Fruit fly (Drosophila melanogaster): Measurements from ENCODE around the gene trh.
A peak's percentile ranks its signal among the peaks of the same experiment; 100 is the strongest.

trh gene

DNA sequence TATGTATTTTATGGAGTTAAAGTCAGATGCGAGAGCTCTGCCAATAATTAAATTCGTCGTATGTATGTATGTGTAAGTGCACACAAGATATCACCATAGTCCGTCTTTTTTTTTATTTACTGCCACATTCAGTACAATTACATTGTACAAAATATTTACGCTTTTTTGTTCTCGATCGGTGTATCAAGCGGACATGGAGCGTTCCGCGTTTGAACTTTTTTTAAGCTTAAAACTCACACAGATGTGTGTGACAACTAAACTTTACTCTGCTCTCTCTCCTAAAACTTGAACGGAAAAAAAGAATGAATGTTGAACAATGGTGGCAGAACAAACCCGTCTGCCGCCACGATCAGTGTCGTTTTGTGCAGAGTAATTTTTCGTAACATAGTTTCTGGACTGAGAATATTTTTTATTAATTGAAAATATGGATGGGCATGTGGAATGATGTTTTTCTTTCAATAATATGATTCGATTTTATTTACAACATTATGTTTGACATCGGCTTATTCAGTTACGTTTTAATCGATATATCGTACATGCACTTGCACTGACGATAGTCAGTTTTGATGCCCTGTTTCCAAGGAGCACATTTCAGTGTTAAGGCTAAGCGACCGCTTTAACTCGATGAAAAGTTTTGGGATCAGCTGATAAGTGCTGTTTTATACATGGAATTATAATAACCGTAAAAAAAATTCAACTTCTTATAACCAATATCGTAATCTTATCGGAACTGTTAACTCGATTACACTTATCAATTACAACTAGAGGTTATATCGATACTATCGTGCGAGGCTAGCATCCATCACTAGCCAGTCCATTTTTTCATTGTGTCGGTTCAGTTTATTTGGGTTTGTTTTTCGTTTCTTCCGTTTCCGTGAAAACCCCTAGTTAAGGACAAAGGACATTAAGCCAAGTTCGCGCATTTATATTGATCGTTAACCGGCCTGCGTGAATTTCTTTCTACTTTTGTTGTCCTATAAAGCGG lies 45.5 kb downstream of the trh start, which contains the start of gene mth (continued):
- TF ChIP-seq knrl (GFP tag; IDR thresholded peaks at IDR 0.05; ENCODE audit: partially characterized antibody) (peak; percentile 100), CG7963 (GFP tag; IDR thresholded peaks at IDR 0.05; ENCODE audit: partially characterized antibody) (peak; percentile 94), crol (GFP tag; IDR thresholded peaks at IDR 0.05) (no peak), Xrp1 (GFP tag; IDR thresholded peaks at IDR 0.05) (peak; percentile 37; the same call in 1 of the 2 replicates), CG12769 (tag; optimal IDR thresholded peaks at IDR 0.05) (peak; percentile 49), CG6254 (GFP tag; optimal IDR thresholded peaks at IDR 0.05) (no peak), Scr (GFP tag; IDR thresholded peaks at IDR 0.05; ENCODE audit: partially characterized antibody) (peak; percentile 99), CG10654 (GFP tag; optimal IDR thresholded peaks at IDR 0.05) (no peak), scrt (GFP tag; optimal IDR thresholded peaks at IDR 0.05) (no peak), D (optimal IDR thresholded peaks at IDR 0.05) (peak; percentile 56), D (GFP tag; optimal IDR thresholded peaks at IDR 0.05) (no peak), caup (GFP tag; optimal IDR thresholded peaks at IDR 0.05; ENCODE audit: severe bottlenecking) (no peak), MESR4 (GFP tag; optimal IDR thresholded peaks at IDR 0.05) (peak; percentile 64), eyg (GFP tag; optimal IDR thresholded peaks at IDR 0.05) (peak; percentile 45), CG13123 (GFP tag; optimal IDR thresholded peaks at IDR 0.05) (peak; percentile 5), Ssrp (tag; optimal IDR thresholded peaks at IDR 0.05) (peak; percentile 3), CG16779 (GFP tag; IDR thresholded peaks at IDR 0.05) (no peak), twi (tag; optimal IDR thresholded peaks at IDR 0.05) (peak; percentile 33), Dad (GFP tag; optimal IDR thresholded peaks at IDR 0.05) (peak; percentile 48), gce (GFP tag; IDR thresholded peaks at IDR 0.05) (0 out of 3 replicates have a peak, but pooled peaks have one; percentile 30), CG4328 (GFP tag; optimal IDR thresholded peaks at IDR 0.05) (no peak), CG16815 (GFP tag; optimal IDR thresholded peaks at IDR 0.05) (no peak), ftz-f1 (GFP tag; optimal IDR thresholded peaks at IDR 0.05) (no peak), gt (GFP tag; IDR thresholded peaks at IDR 0.05) (0 out of 2 replicates have a peak, but pooled peaks have one; percentile 19), ato (GFP tag; IDR thresholded peaks at IDR 0.05; ENCODE audit: partially characterized antibody) (peak; percentile 95), CG13624 (GFP tag; optimal IDR thresholded peaks at IDR 0.05) (peak; percentile 80), ase (GFP tag; IDR thresholded peaks at IDR 0.05) (0 out of 3 replicates have a peak, but pooled peaks have one; percentile 36), CG11093 (GFP tag; IDR thresholded peaks at IDR 0.05) (no peak), Atf6 (GFP tag; IDR thresholded peaks at IDR 0.05) (no peak; the same call in 1 of the 2 replicates), esg (GFP tag; conservative IDR thresholded peaks at IDR 0.05) (no peak), CG16813 (GFP tag; IDR thresholded peaks at IDR 0.05; ENCODE audit: partially characterized antibody) (peak; percentile 99), fd102C (GFP tag; optimal IDR thresholded peaks at IDR 0.05) (no peak), CG2116 (GFP tag; optimal IDR thresholded peaks at IDR 0.05) (peak; percentile 94), CG8478 (optimal IDR thresholded peaks at IDR 0.05) (no peak), kay (GFP tag; optimal IDR thresholded peaks at IDR 0.05) (peak; percentile 22), btn (GFP tag; optimal IDR thresholded peaks at IDR 0.05) (no peak), pnt (GFP tag; optimal IDR thresholded peaks at IDR 0.05) (peak; percentile 28), CG3847 (GFP tag; IDR thresholded peaks at IDR 0.05) (peak; percentile 49), sd (tag; optimal IDR thresholded peaks at IDR 0.05) (no peak), gfzf (GFP tag; optimal IDR thresholded peaks at IDR 0.05) (peak; percentile 41), crp (GFP tag; optimal IDR thresholded peaks at IDR 0.05) (peak in 1 of 2 experiments; percentile 54), grau (tag; optimal IDR thresholded peaks at IDR 0.05) (peak; percentile 49), CG13894 (tag; optimal IDR thresholded peaks at IDR 0.05) (peak; percentile 65), slp2 (GFP tag; optimal IDR thresholded peaks at IDR 0.05) (peak; percentile 15), Hand (GFP tag; optimal IDR thresholded peaks at IDR 0.05) (no peak), org-1 (GFP tag; optimal IDR thresholded peaks at IDR 0.05) (no peak), Bdp1 (GFP tag; optimal IDR thresholded peaks at IDR 0.05) (peak; percentile 29), CG6765 (GFP tag; optimal IDR thresholded peaks at IDR 0.05) (no peak)
